Worm (Caenorhabditis elegans): ENCODE results near the gene glrx-22.

ce11 chrIV:8157161-8157560 lies 43.9 kb downstream of the glrx-22 start, which contains the start of gene B0218.5:
- TF ChIP-seq attf-5 (GFP tag; optimal IDR thresholded peaks at IDR 0.05) (no peak), efl-1 (GFP tag; optimal IDR thresholded peaks at IDR 0.05) (no peak), cebp-2 (GFP tag; IDR thresholded peaks at IDR 0.05) (no peak), atf-7 (tag; optimal IDR thresholded peaks at IDR 0.05) (no peak), F39B2.1 (GFP tag; IDR thresholded peaks at IDR 0.05) (no peak), sea-2 (GFP tag; IDR thresholded peaks at IDR 0.05) (no peak), ama-1 (optimal IDR thresholded peaks at IDR 0.05) (no peak), ama-1 (GFP tag; optimal IDR thresholded peaks at IDR 0.05) (no peak), him-1 (tag; optimal IDR thresholded peaks at IDR 0.05) (no peak)

Data from whole organism, young adult.